Fruit fly (Drosophila melanogaster) whole organism, adult: ENCODE results near the gene CG44837.

Experiments used
- CG11617 ChIP-seq: fragments of 200-800 bp; sonication (Bioruptor generic); optimal IDR thresholded peaks from 2 replicates; lab custom pipeline; 2017; ENCODE audit warnings: mild to moderate bottlenecking, missing biosample characterization, missing genetic modification reagents, missing genetic modification characterization
- Clk ChIP-seq: fragments of 200-800 bp; sonication (Bioruptor generic); optimal IDR thresholded peaks from 2 replicates; lab custom pipeline; 2017; ENCODE audit warnings: missing biosample characterization, missing genetic modification characterization
- Mnt ChIP-seq: fragments of 200-800 bp; sonication (Bioruptor generic); optimal IDR thresholded peaks from 2 replicates; lab custom pipeline; 2016; ENCODE audit warnings: missing biosample characterization, mild to moderate bottlenecking, missing genetic modification characterization
- cic ChIP-seq: fragments of 200-800 bp; sonication (Bioruptor generic); optimal IDR thresholded peaks from 2 replicates; lab custom pipeline; 2017; ENCODE audit warnings: missing biosample characterization, mild to moderate bottlenecking, missing genetic modification characterization, moderate library complexity
- cnc ChIP-seq, 2 experiments: fragments of >200 bp; optimal IDR thresholded peaks; 2 replicates each; lab custom pipeline; 2017
- ovo ChIP-seq: fragments of 200-800 bp; sonication (Bioruptor generic); optimal IDR thresholded peaks from 2 replicates; lab custom pipeline; 2016; ENCODE audit warnings: missing biosample characterization, missing genetic modification characterization

DNA sequence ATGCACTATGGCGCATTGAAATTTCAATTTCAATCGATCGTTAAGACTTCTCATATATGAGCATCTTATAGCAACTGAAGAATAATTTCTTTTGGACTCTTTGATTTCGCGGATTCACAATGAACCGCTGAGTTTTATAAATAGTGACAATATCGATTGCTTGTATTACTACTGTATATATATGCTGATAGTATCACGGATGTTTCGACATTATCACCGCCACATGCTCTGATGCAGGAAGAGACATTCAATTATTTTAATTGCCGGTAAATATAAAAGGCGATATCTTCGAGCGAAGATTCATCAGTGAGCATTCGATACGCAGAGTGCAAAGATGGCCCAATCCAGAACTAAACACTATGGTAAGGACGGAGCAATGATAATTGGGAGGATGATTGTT is 10.9 kb upstream of the CG44837 start, which contains the start of gene CG17826:
- TF ChIP-seq cnc (optimal IDR thresholded peaks at IDR 0.05; lab: Kevin White, UChicago) (no peak), ovo (GFP tag; lab: Kevin White, UChicago) (no peak), cic (GFP tag; lab: Kevin White, UChicago) (no peak), Clk (no peak), CG11617 (GFP tag; lab: Kevin White, UChicago) (no peak), Mnt (GFP tag; lab: Kevin White, UChicago) (no peak)
